Worm (Caenorhabditis elegans): ENCODE results near the gene ceh-31.
A peak's percentile ranks its signal among the peaks of the same experiment; 100 is the strongest.

The ceh-31 gene

DNA sequence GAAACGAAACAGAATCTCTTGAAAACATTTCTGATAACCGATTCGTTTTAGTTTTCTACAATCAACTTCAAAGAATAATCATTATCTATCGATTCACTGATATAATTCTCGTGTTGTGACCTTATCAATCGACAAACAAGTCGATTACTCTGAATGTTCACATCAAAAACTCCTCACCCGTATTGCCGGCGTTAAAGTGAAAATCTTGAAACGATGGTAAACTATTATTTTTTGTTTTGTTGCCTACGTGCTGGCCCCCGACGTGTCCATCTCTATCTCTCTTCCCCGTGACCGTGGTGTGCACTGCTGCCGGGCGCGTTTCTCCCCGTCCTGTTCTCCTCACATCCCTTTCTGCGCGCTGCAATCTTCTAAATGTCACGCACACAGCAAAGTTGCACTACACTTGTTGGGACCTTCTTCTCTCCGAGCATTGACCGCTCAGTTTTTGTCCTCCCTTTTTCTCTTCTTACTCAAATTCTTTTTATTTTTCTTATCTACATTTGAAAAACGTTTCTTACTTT lies 19.7 kb upstream of the ceh-31 start (continued):
- TF ChIP-seq ceh-24 (tag; optimal IDR thresholded peaks at IDR 0.05) (no peak), zip-5 (tag; optimal IDR thresholded peaks at IDR 0.05) (no peak), syd-9 (tag; optimal IDR thresholded peaks at IDR 0.05) (no peak), pha-4 (tag; optimal IDR thresholded peaks at IDR 0.05) (no peak), nhr-232 (tag; optimal IDR thresholded peaks at IDR 0.05) (no peak), hlh-13 (GFP tag; optimal IDR thresholded peaks at IDR 0.05) (no peak), sox-2 (GFP tag; IDR thresholded peaks at IDR 0.05) (no peak), ceh-19 (GFP tag; optimal IDR thresholded peaks at IDR 0.05) (no peak), T23F11.4 (GFP tag; optimal IDR thresholded peaks at IDR 0.05) (no peak), lim-6 (tag; optimal IDR thresholded peaks at IDR 0.05) (no peak), tbx-2 (tag; optimal IDR thresholded peaks at IDR 0.05) (peak; percentile 47), Y22D7AL.16 (tag; optimal IDR thresholded peaks at IDR 0.05) (no peak), tbx-7 (tag; optimal IDR thresholded peaks at IDR 0.05) (no peak), ceh-30 (tag; optimal IDR thresholded peaks at IDR 0.05) (no peak), pros-1 (tag; optimal IDR thresholded peaks at IDR 0.05) (no peak), F13H6.1 (tag; optimal IDR thresholded peaks at IDR 0.05) (no peak), pax-1 (tag; optimal IDR thresholded peaks at IDR 0.05) (no peak), C38D4.7 (GFP tag; optimal IDR thresholded peaks at IDR 0.05) (no peak), pat-9 (tag; optimal IDR thresholded peaks at IDR 0.05) (no peak), unc-86 (tag; optimal IDR thresholded peaks at IDR 0.05) (no peak), hlh-15 (tag; optimal IDR thresholded peaks at IDR 0.05) (no peak), unc-42 (tag; optimal IDR thresholded peaks at IDR 0.05) (peak; percentile 50), odd-2 (tag; optimal IDR thresholded peaks at IDR 0.05) (no peak), pqm-1 (tag; optimal IDR thresholded peaks at IDR 0.05) (no peak), K02D7.2 (tag; optimal IDR thresholded peaks at IDR 0.05) (no peak), ceh-9 (tag; optimal IDR thresholded peaks at IDR 0.05) (no peak), C08G9.2 (tag; optimal IDR thresholded peaks at IDR 0.05) (peak; percentile 17), ceh-31 (tag; optimal IDR thresholded peaks at IDR 0.05) (peak; percentile 43), che-1 (tag; optimal IDR thresholded peaks at IDR 0.05) (peak; percentile 13)

DNA sequence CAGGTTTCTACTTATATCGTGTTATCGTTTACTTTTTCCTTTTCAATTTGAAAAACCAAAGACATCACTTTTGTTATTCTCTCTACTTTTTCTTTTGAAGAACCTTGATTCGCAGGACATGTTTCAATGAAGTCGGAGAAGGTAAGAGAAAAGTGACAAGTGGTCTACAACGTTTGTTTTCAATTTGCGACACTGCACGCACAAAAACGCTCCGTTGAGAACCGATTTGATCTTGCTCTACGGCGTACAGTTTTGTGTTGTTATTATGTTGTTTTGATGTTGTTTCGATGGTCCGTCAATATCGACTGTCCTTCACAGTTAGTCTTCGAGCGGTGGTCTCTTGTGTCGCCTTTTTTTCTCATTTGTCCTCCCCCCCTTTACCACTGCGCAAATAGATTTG lies 19.2 kb upstream of the ceh-31 start, which contains the start of gene pccb-1:
pccb-1 (plus strand) TSS at position 127 of the 400 bp plus-strand sequence.
- no peak for TF ChIP-seq npax-4 (tag; optimal IDR thresholded peaks at IDR 0.05)
- no peak for TF ChIP-seq unc-86 (tag; optimal IDR thresholded peaks at IDR 0.05)
- no peak for TF ChIP-seq hlh-6 (tag; optimal IDR thresholded peaks at IDR 0.05)
- TF ChIP-seq elt-4 (tag; optimal IDR thresholded peaks at IDR 0.05): no peak
- no peak for TF ChIP-seq sox-2 (GFP tag; IDR thresholded peaks at IDR 0.05)
- no peak for TF ChIP-seq hlh-15 (tag; optimal IDR thresholded peaks at IDR 0.05)
- TF ChIP-seq fkh-6 (tag; optimal IDR thresholded peaks at IDR 0.05): no peak
- TF ChIP-seq ceh-14 (tag; optimal IDR thresholded peaks at IDR 0.05): no peak
- TF ChIP-seq ceh-45 (GFP tag; IDR thresholded peaks at IDR 0.05): no peak
- TF ChIP-seq lin-11 (tag; optimal IDR thresholded peaks at IDR 0.05): no peak
- no peak for TF ChIP-seq ama-1 (optimal IDR thresholded peaks at IDR 0.05)
- TF ChIP-seq hlh-13 (GFP tag; optimal IDR thresholded peaks at IDR 0.05): no peak
- no peak for TF ChIP-seq ahr-1 (tag; optimal IDR thresholded peaks at IDR 0.05)
- TF ChIP-seq syd-9 (tag; optimal IDR thresholded peaks at IDR 0.05): no peak
- TF ChIP-seq ceh-9 (tag; optimal IDR thresholded peaks at IDR 0.05): no peak
- TF ChIP-seq ceh-18 (tag; optimal IDR thresholded peaks at IDR 0.05): no peak
- TF ChIP-seq sox-4 (tag; optimal IDR thresholded peaks at IDR 0.05): no peak
- TF ChIP-seq nhr-11 (tag; optimal IDR thresholded peaks at IDR 0.05): no peak
- TF ChIP-seq ztf-16 (tag; optimal IDR thresholded peaks at IDR 0.05): no peak
- no peak for TF ChIP-seq pros-1 (tag; optimal IDR thresholded peaks at IDR 0.05)

DNA sequence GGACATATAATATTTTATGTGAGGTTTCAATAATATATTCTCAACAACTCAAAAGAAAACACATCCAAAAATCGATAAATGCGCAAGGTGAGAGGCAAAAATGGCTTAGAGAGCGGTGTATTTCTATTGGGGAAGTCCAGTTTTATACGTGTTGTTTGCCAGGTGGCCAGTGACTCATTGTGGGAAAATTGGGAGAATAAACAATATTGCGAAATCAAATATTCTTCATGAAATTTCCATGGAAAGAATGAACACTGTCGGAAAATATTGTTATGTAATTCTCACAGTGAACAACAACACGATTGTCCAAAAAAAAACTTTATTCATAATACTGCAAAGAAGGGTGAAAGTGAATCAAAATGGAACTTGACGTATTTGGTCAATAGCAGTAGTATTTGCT lies 17.4 kb upstream of the ceh-31 start:
- TF ChIP-seq unc-55 (GFP tag; optimal IDR thresholded peaks at IDR 0.05) (no peak), rnt-1 (tag; optimal IDR thresholded peaks at IDR 0.05) (no peak), C08G9.2 (tag; optimal IDR thresholded peaks at IDR 0.05) (no peak), F13H6.1 (tag; optimal IDR thresholded peaks at IDR 0.05) (no peak), C38D4.7 (GFP tag; optimal IDR thresholded peaks at IDR 0.05) (no peak), hlh-8 (tag; optimal IDR thresholded peaks at IDR 0.05) (no peak), elt-2 (tag; optimal IDR thresholded peaks at IDR 0.05) (no peak), fkh-6 (tag; optimal IDR thresholded peaks at IDR 0.05) (no peak), fkh-10 (GFP tag; optimal IDR thresholded peaks at IDR 0.05) (no peak), ref-2 (tag; optimal IDR thresholded peaks at IDR 0.05) (no peak), che-1 (tag; optimal IDR thresholded peaks at IDR 0.05) (no peak), sox-4 (tag; optimal IDR thresholded peaks at IDR 0.05) (no peak), ceh-2 (tag; optimal IDR thresholded peaks at IDR 0.05) (no peak), mec-3 (tag; optimal IDR thresholded peaks at IDR 0.05; ENCODE audit: borderline replicate concordance) (no peak), ceh-45 (GFP tag; IDR thresholded peaks at IDR 0.05) (no peak), ceh-31 (tag; optimal IDR thresholded peaks at IDR 0.05) (no peak), ceh-6 (GFP tag; optimal IDR thresholded peaks at IDR 0.05) (no peak), pag-3 (tag; optimal IDR thresholded peaks at IDR 0.05; ENCODE audit: borderline replicate concordance) (no peak)
